Worm (Caenorhabditis elegans): ENCODE measurements around the gene F45E6.1.

The F45E6.1 gene

DNA sequence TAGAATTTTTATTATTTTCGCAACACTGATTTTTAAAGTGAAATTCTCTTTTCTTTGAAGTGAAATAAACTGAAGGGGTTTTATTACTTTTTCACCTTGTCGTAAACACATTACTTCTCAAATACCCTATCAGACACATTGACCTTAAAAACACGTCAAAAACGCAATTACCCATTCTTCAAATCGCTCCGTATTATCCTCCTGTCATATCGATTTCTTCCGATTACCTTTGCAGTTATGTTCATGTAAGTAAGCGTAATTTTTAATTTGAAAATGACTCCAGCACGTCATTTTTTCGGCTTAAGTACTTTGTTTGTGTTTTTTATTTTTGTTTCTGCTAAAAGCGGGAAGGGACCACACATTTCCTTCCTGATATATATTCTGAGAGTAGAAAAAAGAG is 39.0 kb downstream of the F45E6.1 start:
- TF ChIP-seq F13C5.2 (tag; optimal IDR thresholded peaks at IDR 0.05) (no peak), scrt-1 (GFP tag; IDR thresholded peaks at IDR 0.05) (no peak), hnd-1 (tag; optimal IDR thresholded peaks at IDR 0.05) (no peak), ceh-36 (tag; optimal IDR thresholded peaks at IDR 0.05) (no peak), pes-1 (GFP tag; IDR thresholded peaks at IDR 0.05) (no peak), hmbx-1 (tag; optimal IDR thresholded peaks at IDR 0.05) (no peak), tra-4 (tag; optimal IDR thresholded peaks at IDR 0.05) (no peak), aly-1 (tag; optimal IDR thresholded peaks at IDR 0.05) (no peak), sea-1 (GFP tag; conservative IDR thresholded peaks at IDR 0.05) (no peak), ets-7 (tag; optimal IDR thresholded peaks at IDR 0.05) (no peak), tbx-37 (GFP tag; conservative IDR thresholded peaks at IDR 0.05) (no peak), B0310.2 (tag; optimal IDR thresholded peaks at IDR 0.05) (no peak), flt-1 (GFP tag; IDR thresholded peaks at IDR 0.05) (no peak), ceh-13 (GFP tag; optimal IDR thresholded peaks at IDR 0.05) (no peak), ama-1 (optimal IDR thresholded peaks at IDR 0.05) (no peak), hmg-4 (GFP tag; optimal IDR thresholded peaks at IDR 0.05) (no peak), tbx-11 (GFP tag; IDR thresholded peaks at IDR 0.05) (no peak)

DNA sequence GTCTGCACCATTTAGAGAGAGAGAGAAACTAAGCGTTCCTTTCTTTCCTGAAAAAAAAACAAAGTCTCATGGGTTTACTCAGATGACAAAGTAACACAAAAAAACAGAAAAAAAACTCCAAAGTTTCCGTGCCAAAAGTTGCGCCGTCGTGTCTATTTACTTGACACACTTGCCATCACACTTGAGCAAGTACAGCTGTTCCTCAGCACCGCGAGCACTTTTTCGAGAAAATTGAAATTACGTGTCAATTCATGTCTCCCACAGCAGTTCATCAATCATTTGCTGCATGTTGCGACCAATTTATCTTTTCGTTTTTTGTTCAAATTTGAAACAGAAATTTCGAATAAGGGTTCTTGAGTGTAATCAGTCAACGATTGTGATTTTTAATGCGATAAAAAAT is 40.8 kb downstream of the F45E6.1 start:
- TF ChIP-seq tbx-37 (GFP tag; conservative IDR thresholded peaks at IDR 0.05), result no peak
- no peak for TF ChIP-seq ceh-13 (GFP tag; optimal IDR thresholded peaks at IDR 0.05)
- TF ChIP-seq pes-1 (GFP tag; IDR thresholded peaks at IDR 0.05), result no peak
- TF ChIP-seq ceh-36 (tag; optimal IDR thresholded peaks at IDR 0.05), result no peak
- no peak for TF ChIP-seq hmbx-1 (tag; optimal IDR thresholded peaks at IDR 0.05)
- TF ChIP-seq tra-4 (tag; optimal IDR thresholded peaks at IDR 0.05), result no peak
- TF ChIP-seq sea-1 (GFP tag; conservative IDR thresholded peaks at IDR 0.05), result no peak
- no peak for TF ChIP-seq aly-1 (tag; optimal IDR thresholded peaks at IDR 0.05)
- TF ChIP-seq B0310.2 (tag; optimal IDR thresholded peaks at IDR 0.05), result no peak
- TF ChIP-seq ets-7 (tag; optimal IDR thresholded peaks at IDR 0.05), result no peak
- TF ChIP-seq F13C5.2 (tag; optimal IDR thresholded peaks at IDR 0.05), result no peak
- TF ChIP-seq tbx-11 (GFP tag; IDR thresholded peaks at IDR 0.05), result no peak
- no peak for TF ChIP-seq hnd-1 (tag; optimal IDR thresholded peaks at IDR 0.05)

DNA sequence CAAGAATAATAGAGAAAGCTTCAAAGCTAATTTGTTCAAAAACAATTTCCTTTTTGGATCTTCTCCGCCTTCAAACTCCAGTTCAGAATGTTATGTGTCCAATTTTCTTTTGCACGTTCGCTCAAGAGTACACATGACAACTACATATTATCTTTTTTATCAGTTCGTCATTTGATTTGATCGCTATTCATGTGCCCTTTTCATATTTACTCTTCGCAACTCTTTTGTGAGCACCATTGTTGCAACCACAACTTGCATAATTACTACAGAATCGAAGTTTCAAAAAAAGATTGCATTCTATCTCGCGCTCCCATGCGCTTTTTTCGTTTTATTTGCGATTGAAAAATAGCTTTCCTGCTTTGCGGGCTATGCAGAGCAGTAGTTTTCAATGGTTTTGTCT is 42.0 kb downstream of the F45E6.1 start:
- TF ChIP-seq aly-1 (tag; optimal IDR thresholded peaks at IDR 0.05) (no peak), tbx-37 (GFP tag; conservative IDR thresholded peaks at IDR 0.05) (no peak), hmbx-1 (tag; optimal IDR thresholded peaks at IDR 0.05) (no peak), scrt-1 (GFP tag; IDR thresholded peaks at IDR 0.05) (no peak), hnd-1 (tag; optimal IDR thresholded peaks at IDR 0.05) (no peak), pes-1 (GFP tag; IDR thresholded peaks at IDR 0.05) (no peak), ceh-36 (tag; optimal IDR thresholded peaks at IDR 0.05) (no peak), ceh-13 (GFP tag; optimal IDR thresholded peaks at IDR 0.05) (no peak), B0310.2 (tag; optimal IDR thresholded peaks at IDR 0.05) (no peak), tbx-11 (GFP tag; IDR thresholded peaks at IDR 0.05) (no peak), ama-1 (optimal IDR thresholded peaks at IDR 0.05) (no peak)

DNA sequence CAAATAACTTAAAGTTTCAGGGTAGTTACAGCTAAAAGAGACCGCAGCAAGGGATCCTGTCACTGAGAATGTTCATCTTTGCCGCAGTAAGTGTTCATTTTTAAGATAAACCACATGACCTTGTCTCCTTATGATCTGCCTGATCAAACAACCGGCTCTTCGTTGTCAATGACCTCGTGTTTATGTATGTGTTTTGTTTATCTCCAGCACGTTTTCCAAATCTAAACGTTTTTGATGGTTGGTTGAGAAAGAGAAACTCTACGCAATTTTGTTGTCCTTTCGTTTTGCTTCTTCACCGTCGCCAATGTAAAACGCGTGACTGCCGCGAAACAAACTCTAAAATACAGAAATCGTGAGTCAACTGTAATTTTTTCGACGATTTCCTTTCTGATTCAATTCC is 43.2 kb downstream of the F45E6.1 start, which contains the start of gene tsct-1:
tsct-1 (plus strand) TSS at position 12 of the 400 bp plus-strand sequence.
- TF ChIP-seq ama-1 (optimal IDR thresholded peaks at IDR 0.05) (no peak), F13C5.2 (tag; optimal IDR thresholded peaks at IDR 0.05) (no peak), ceh-13 (GFP tag; optimal IDR thresholded peaks at IDR 0.05) (no peak)

DNA sequence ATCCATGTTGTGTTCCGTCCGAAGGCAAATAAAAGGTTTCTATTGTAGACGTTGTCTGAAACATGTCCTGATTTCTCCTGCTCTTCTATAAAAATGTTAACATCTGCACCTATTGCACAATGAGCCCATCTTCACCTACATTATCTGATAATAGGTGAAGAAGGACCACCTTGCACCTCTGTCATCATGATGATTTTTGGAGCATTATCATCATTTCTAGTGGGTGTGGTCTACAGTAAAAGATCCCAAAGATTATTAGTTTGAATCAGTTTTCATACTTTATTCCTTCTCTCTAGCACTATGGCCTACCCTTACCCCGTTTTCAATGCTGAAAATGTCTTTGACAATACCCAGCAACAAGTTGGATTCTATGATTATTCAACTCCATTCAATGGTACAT is 46.9 kb downstream of the F45E6.1 start, which contains the start of gene med-1:
med-1 (plus strand) TSS at position 301 of the 400 bp plus-strand sequence.
- TF ChIP-seq ceh-36 (tag; optimal IDR thresholded peaks at IDR 0.05) (no peak), tbx-11 (GFP tag; IDR thresholded peaks at IDR 0.05) (no peak), hmbx-1 (tag; optimal IDR thresholded peaks at IDR 0.05) (no peak), pes-1 (GFP tag; IDR thresholded peaks at IDR 0.05) (no peak), flt-1 (GFP tag; IDR thresholded peaks at IDR 0.05) (no peak), tbx-37 (GFP tag; conservative IDR thresholded peaks at IDR 0.05) (no peak), scrt-1 (GFP tag; IDR thresholded peaks at IDR 0.05) (no peak), sea-1 (GFP tag; conservative IDR thresholded peaks at IDR 0.05) (no peak), ama-1 (optimal IDR thresholded peaks at IDR 0.05) (no peak), ceh-13 (GFP tag; optimal IDR thresholded peaks at IDR 0.05) (no peak), ets-7 (tag; optimal IDR thresholded peaks at IDR 0.05) (no peak), tra-4 (tag; optimal IDR thresholded peaks at IDR 0.05) (no peak), F13C5.2 (tag; optimal IDR thresholded peaks at IDR 0.05) (no peak), B0310.2 (tag; optimal IDR thresholded peaks at IDR 0.05) (no peak), hnd-1 (tag; optimal IDR thresholded peaks at IDR 0.05) (no peak), hmg-4 (GFP tag; optimal IDR thresholded peaks at IDR 0.05) (no peak), aly-1 (tag; optimal IDR thresholded peaks at IDR 0.05) (no peak)
